Worm (Caenorhabditis elegans) whole organism, young adult: Measurements from ENCODE around the gene M03A1.3.

Experiments used
- B0019.2 ChIP-seq: fragments of 200-800 bp; sonication (Bioruptor generic); conservative IDR thresholded peaks from 2 replicates; pipeline ENCODE4 v1.3.6; 2022; ENCODE audit warnings: missing genetic modification reagents, missing genetic modification characterization, missing compliant biosample characterization
- B0336.3 ChIP-seq: fragments of 200-800 bp; sonication (Bioruptor generic); IDR thresholded peaks from 2 replicates; pipeline ENCODE4 v1.3.6; 2022; ENCODE audit warnings: missing genetic modification characterization, missing compliant biosample characterization
- C06A6.2 ChIP-seq: fragments of 200-800 bp; sonication (Bioruptor generic); conservative IDR thresholded peaks from 2 replicates; pipeline ENCODE4 v1.3.6; 2022; ENCODE audit warnings: missing genetic modification characterization, missing compliant biosample characterization
- C17E4.6 ChIP-seq: fragments of 200-800 bp; sonication (Bioruptor generic); IDR thresholded peaks from 2 replicates; pipeline ENCODE4 v1.3.6; 2022; ENCODE audit warnings: missing genetic modification reagents, missing genetic modification characterization, missing compliant biosample characterization
- D2030.7 ChIP-seq: fragments of 200-800 bp; sonication (Bioruptor generic); IDR thresholded peaks from 2 replicates; pipeline ENCODE4 v1.3.6; 2022; ENCODE audit warnings: missing genetic modification reagents, missing genetic modification characterization, missing compliant biosample characterization
- F10E7.11 ChIP-seq: sonication (generic microtip); optimal IDR thresholded peaks from 2 replicates; lab custom pipeline; 2017; ENCODE audit warnings: mild to moderate bottlenecking, missing genetic modification characterization, moderate library complexity, missing compliant biosample characterization
- F23B12.7 ChIP-seq: sonication (generic microtip); optimal IDR thresholded peaks from 2 replicates; lab custom pipeline; 2017; ENCODE audit warnings: missing genetic modification characterization, mild to moderate bottlenecking, missing compliant biosample characterization, antibody characterized with exemption, moderate library complexity; ENCODE audit not compliant: insufficient read depth
- F57A8.1 ChIP-seq: fragments of 200-800 bp; sonication (Bioruptor generic); optimal IDR thresholded peaks from 2 replicates; lab custom pipeline; 2018; ENCODE audit warnings: mild to moderate bottlenecking, missing genetic modification characterization, moderate library complexity, missing compliant biosample characterization
- K12H6.12 ChIP-seq: fragments of 200-800 bp; sonication (Bioruptor generic); optimal IDR thresholded peaks from 2 replicates; lab custom pipeline; 2018; ENCODE audit warnings: mild to moderate bottlenecking, missing genetic modification characterization, missing compliant biosample characterization
- T07F8.4 ChIP-seq: sonication (generic microtip); optimal IDR thresholded peaks from 2 replicates; lab custom pipeline; 2016; ENCODE audit warnings: mild to moderate bottlenecking, missing genetic modification characterization, moderate library complexity, missing compliant biosample characterization
- Y67H2A.10 ChIP-seq: fragments of 200-800 bp; sonication (Bioruptor generic); conservative IDR thresholded peaks from 2 replicates; pipeline ENCODE4 v1.3.6; 2022; ENCODE audit warnings: missing genetic modification reagents, missing genetic modification characterization, missing compliant biosample characterization
- Y79H2A.3 ChIP-seq: fragments of 200-800 bp; sonication (Bioruptor generic); conservative IDR thresholded peaks from 2 replicates; pipeline ENCODE4 v1.3.6; 2022; ENCODE audit warnings: missing genetic modification reagents, missing genetic modification characterization, missing compliant biosample characterization
- akir-1 ChIP-seq: fragments of 200-800 bp; sonication (Bioruptor generic); optimal IDR thresholded peaks from 2 replicates; lab custom pipeline; 2018; ENCODE audit warnings: mild to moderate bottlenecking, missing genetic modification characterization, moderate library complexity, missing compliant biosample characterization
- ama-1 ChIP-seq, 3 experiments: fragments of 150-350 bp in 1 of 3; sonication (generic microtip) in 2 of 3; optimal IDR thresholded peaks; 2 replicates each; lab custom pipeline; 2014 to 2018; ENCODE audit warnings: missing biosample characterization in 2 of 3, missing genetic modification characterization in 2 of 3, missing genetic modification reagents in 2 of 3
- aptf-2 ChIP-seq: fragments of 200-800 bp; sonication (Bioruptor generic); conservative IDR thresholded peaks from 2 replicates; pipeline ENCODE4 v1.3.6; 2022; ENCODE audit warnings: missing genetic modification reagents, missing genetic modification characterization, missing compliant biosample characterization
- aptf-3 ChIP-seq: fragments of 200-800 bp; sonication (Bioruptor generic); IDR thresholded peaks from 2 replicates; pipeline ENCODE4 v1.3.6; 2022; ENCODE audit warnings: missing genetic modification characterization, missing compliant biosample characterization
- attf-5 ChIP-seq: fragments of 200-800 bp; sonication (Bioruptor generic); optimal IDR thresholded peaks from 2 replicates; lab custom pipeline; 2018; ENCODE audit warnings: mild to moderate bottlenecking, missing genetic modification characterization, missing compliant biosample characterization
- bed-1 ChIP-seq: fragments of 200-800 bp; sonication (Bioruptor generic); IDR thresholded peaks from 2 replicates; pipeline ENCODE4 v1.3.6; 2022; ENCODE audit warnings: missing genetic modification reagents, missing genetic modification characterization, missing compliant biosample characterization
- ceh-27 ChIP-seq: fragments of 200-800 bp; sonication (Bioruptor generic); optimal IDR thresholded peaks from 2 replicates; lab custom pipeline; 2018; ENCODE audit warnings: mild to moderate bottlenecking, missing genetic modification characterization, moderate library complexity, missing compliant biosample characterization
- ceh-40 ChIP-seq: fragments of 200-800 bp; sonication (Bioruptor generic); IDR thresholded peaks from 2 replicates; pipeline ENCODE4 v1.3.6; 2022; ENCODE audit warnings: missing genetic modification characterization, missing compliant biosample characterization
- ceh-79 ChIP-seq: sonication (generic microtip); optimal IDR thresholded peaks from 2 replicates; lab custom pipeline; 2017; ENCODE audit warnings: mild to moderate bottlenecking, missing genetic modification characterization, missing compliant biosample characterization
- efl-1 ChIP-seq: fragments of 150-350 bp; optimal IDR thresholded peaks from 2 replicates; lab custom pipeline; 2014; ENCODE audit warnings: missing biosample characterization, missing genetic modification reagents, missing genetic modification characterization
- egl-44 ChIP-seq: fragments of 200-800 bp; sonication (Bioruptor generic); IDR thresholded peaks from 2 replicates; pipeline ENCODE4 v1.3.6; 2022; ENCODE audit warnings: missing genetic modification reagents, missing genetic modification characterization, missing compliant biosample characterization
- gei-17 ChIP-seq: fragments of 200-800 bp; sonication (Bioruptor generic); optimal IDR thresholded peaks from 2 replicates; lab custom pipeline; 2018; ENCODE audit warnings: mild to moderate bottlenecking, missing genetic modification characterization, missing compliant biosample characterization
- hlh-12 ChIP-seq: sonication (generic microtip); optimal IDR thresholded peaks from 2 replicates; lab custom pipeline; 2016; ENCODE audit warnings: missing genetic modification characterization, missing compliant biosample characterization
- hmg-20 ChIP-seq: fragments of 200-800 bp; sonication (Bioruptor generic); IDR thresholded peaks from 2 replicates; pipeline ENCODE4 v1.3.6; 2022; ENCODE audit warnings: missing genetic modification reagents, missing genetic modification characterization, missing compliant biosample characterization
- hrde-1 ChIP-seq: sonication (generic microtip); optimal IDR thresholded peaks from 2 replicates; lab custom pipeline; 2016; ENCODE audit warnings: missing genetic modification characterization, mild to moderate bottlenecking, missing compliant biosample characterization, moderate library complexity, missing genotype, missing genetic modification reagents, borderline replicate concordance
- hsf-1 ChIP-seq: fragments of 200-800 bp; sonication (Bioruptor generic); IDR thresholded peaks from 2 replicates; pipeline ENCODE4 v1.3.6; 2022; ENCODE audit warnings: missing genetic modification reagents, missing genetic modification characterization, missing compliant biosample characterization
- lag-1 ChIP-seq: fragments of 200-800 bp; sonication (Bioruptor generic); IDR thresholded peaks from 2 replicates; pipeline ENCODE4 v1.3.6; 2022; ENCODE audit warnings: missing genetic modification reagents, missing genetic modification characterization, missing compliant biosample characterization
- lin-35 ChIP-seq, 3 experiments: fragments of 150-350 bp in 2 of 3; sonication (generic microtip) in 1 of 3; optimal IDR thresholded peaks; 2 replicates each; lab custom pipeline; 2014 to 2018; ENCODE audit warnings: missing biosample characterization in 3 of 3, missing genetic modification characterization in 3 of 3, missing genetic modification reagents in 3 of 3
- lin-54 ChIP-seq: fragments of 200-800 bp; sonication (Bioruptor generic); optimal IDR thresholded peaks from 2 replicates; lab custom pipeline; 2018; ENCODE audit warnings: mild to moderate bottlenecking, missing genetic modification characterization, missing compliant biosample characterization
- lir-1 ChIP-seq: fragments of 200-800 bp; sonication (Bioruptor generic); conservative IDR thresholded peaks from 2 replicates; pipeline ENCODE4 v1.3.6; 2022; ENCODE audit warnings: missing genetic modification reagents, missing genetic modification characterization, missing compliant biosample characterization
- madf-3 ChIP-seq: fragments of 200-800 bp; sonication (Bioruptor generic); IDR thresholded peaks from 2 replicates; pipeline ENCODE4 v1.3.6; 2022; ENCODE audit warnings: missing genetic modification reagents, missing genetic modification characterization, missing compliant biosample characterization
- mxl-1 ChIP-seq: sonication (generic microtip); optimal IDR thresholded peaks from 2 replicates; lab custom pipeline; 2016; ENCODE audit warnings: missing genetic modification characterization, missing compliant biosample characterization
- nhr-27 ChIP-seq: fragments of 200-800 bp; sonication (Bioruptor generic); optimal IDR thresholded peaks from 2 replicates; lab custom pipeline; 2018; ENCODE audit warnings: mild to moderate bottlenecking, missing genetic modification characterization, moderate library complexity, missing compliant biosample characterization
- nhr-80 ChIP-seq: sonication (generic microtip); optimal IDR thresholded peaks from 2 replicates; lab custom pipeline; 2016; ENCODE audit warnings: missing genetic modification characterization, missing compliant biosample characterization
- rcor-1 ChIP-seq: fragments of 200-800 bp; sonication (Bioruptor generic); IDR thresholded peaks from 2 replicates; pipeline ENCODE4 v1.3.6; 2022; ENCODE audit warnings: missing genetic modification reagents, missing genetic modification characterization, missing compliant biosample characterization
- repo-1 ChIP-seq: sonication (generic microtip); optimal IDR thresholded peaks from 2 replicates; lab custom pipeline; 2017; ENCODE audit warnings: mild to moderate bottlenecking, missing genetic modification characterization, missing compliant biosample characterization
- sdz-38 ChIP-seq: sonication (generic microtip); optimal IDR thresholded peaks from 2 replicates; lab custom pipeline; 2016; ENCODE audit warnings: missing genotype, missing genetic modification characterization, missing compliant biosample characterization
- sea-2 ChIP-seq: fragments of 200-800 bp; sonication (Bioruptor generic); IDR thresholded peaks from 2 replicates; pipeline ENCODE4 v1.3.6; 2022; ENCODE audit warnings: missing genetic modification characterization, missing compliant biosample characterization
- snpc-1.3 ChIP-seq: sonication (generic microtip); optimal IDR thresholded peaks from 2 replicates; lab custom pipeline; 2017; ENCODE audit warnings: missing genetic modification characterization, mild to moderate bottlenecking, missing compliant biosample characterization, antibody characterized with exemption, moderate library complexity, missing genotype, missing genetic modification reagents; ENCODE audit not compliant: insufficient read depth
- snpc-3.4 ChIP-seq: sonication (generic microtip); optimal IDR thresholded peaks from 2 replicates; lab custom pipeline; 2017; ENCODE audit warnings: missing genetic modification characterization, mild to moderate bottlenecking, missing compliant biosample characterization, antibody characterized with exemption, moderate library complexity, missing genotype, missing genetic modification reagents
- tbx-9 ChIP-seq: sonication (generic microtip); optimal IDR thresholded peaks from 2 replicates; lab custom pipeline; 2016; ENCODE audit warnings: borderline replicate concordance, missing genetic modification characterization, inconsistent platforms, missing compliant biosample characterization
- xnd-1 ChIP-seq: sonication (generic microtip); optimal IDR thresholded peaks from 2 replicates; lab custom pipeline; 2016; ENCODE audit warnings: missing genotype, missing genetic modification reagents, missing genetic modification characterization, missing compliant biosample characterization
- zfh-2 ChIP-seq: fragments of 200-800 bp; sonication (Bioruptor generic); conservative IDR thresholded peaks from 2 replicates; pipeline ENCODE4 v1.3.6; 2022; ENCODE audit warnings: missing genetic modification reagents, missing genetic modification characterization, missing compliant biosample characterization
- ztf-22 ChIP-seq: fragments of 200-800 bp; sonication (Bioruptor generic); optimal IDR thresholded peaks from 2 replicates; lab custom pipeline; 2018; ENCODE audit warnings: mild to moderate bottlenecking, missing genetic modification characterization, moderate library complexity, missing compliant biosample characterization
- ztf-25 ChIP-seq: fragments of 200-800 bp; sonication (Bioruptor generic); IDR thresholded peaks from 2 replicates; pipeline ENCODE4 v1.3.6; 2022; ENCODE audit warnings: missing genetic modification reagents, missing genetic modification characterization, missing compliant biosample characterization

Gene M03A1.3

ce11 chrII:4590086-4590485 is 32.5 kb downstream of the M03A1.3 start:
- TF ChIP-seq T07F8.4 (tag; lab: Kevin White, UChicago) = no peak
- TF ChIP-seq aptf-2 (GFP tag; lab: Robert Waterston, UW) = no peak
- TF ChIP-seq ceh-27 (GFP tag; lab: Kevin White, UChicago) = no peak
- no peak for TF ChIP-seq F57A8.1 (GFP tag; lab: Kevin White, UChicago)
- no peak for TF ChIP-seq repo-1 (tag; lab: Kevin White, UChicago)
- 0 out of 2 replicates have a peak, but pooled peaks have one; percentile 13 for TF ChIP-seq hsf-1 (GFP tag; lab: Robert Waterston, UW)
- TF ChIP-seq hrde-1 (tag; lab: Kevin White, UChicago) = no peak
- no peak for TF ChIP-seq nhr-27 (tag; lab: Kevin White, UChicago)
- no peak for TF ChIP-seq snpc-1.3 (tag; lab: Kevin White, UChicago)
- no peak for TF ChIP-seq ama-1 (optimal IDR thresholded peaks at IDR 0.05; lab: Kevin White, UChicago)
- TF ChIP-seq ama-1 (GFP tag; optimal IDR thresholded peaks at IDR 0.05; lab: Kevin White, UChicago) = no peak
- TF ChIP-seq lag-1 (GFP tag; lab: Robert Waterston, UW) = no peak
- TF ChIP-seq xnd-1 (tag; lab: Kevin White, UChicago) = no peak
- no peak for TF ChIP-seq tbx-9 (tag; lab: Kevin White, UChicago)
- TF ChIP-seq sea-2 (GFP tag; lab: Robert Waterston, UW) = no peak
- peak; percentile 57 for TF ChIP-seq zfh-2
- TF ChIP-seq Y79H2A.3 (GFP tag; lab: Robert Waterston, UW) = no peak
- TF ChIP-seq ztf-22 (GFP tag; lab: Kevin White, UChicago) = no peak
- no peak for TF ChIP-seq B0336.3 (GFP tag; lab: Robert Waterston, UW)
- TF ChIP-seq gei-17 (GFP tag; lab: Kevin White, UChicago) = no peak
- TF ChIP-seq lin-35 (GFP tag; optimal IDR thresholded peaks at IDR 0.05; lab: Kevin White, UChicago) = no peak
- no peak for TF ChIP-seq ceh-40 (GFP tag; lab: Robert Waterston, UW)
- no peak for TF ChIP-seq hlh-12 (tag; lab: Kevin White, UChicago)
- TF ChIP-seq madf-3 (GFP tag; lab: Robert Waterston, UW) = 0 out of 2 replicates have a peak, but pooled peaks have one; percentile 5
- TF ChIP-seq C06A6.2 (GFP tag; lab: Robert Waterston, UW) = no peak
- TF ChIP-seq mxl-1 (tag; lab: Kevin White, UChicago) = no peak
- TF ChIP-seq attf-5 (GFP tag; lab: Kevin White, UChicago) = no peak
- TF ChIP-seq, all 124 proteins: peak for 3

- TF ChIP-seq aptf-3 (GFP tag; lab: Robert Waterston, UW) (0 out of 2 replicates have a peak, but pooled peaks have one; percentile 42), C17E4.6 (GFP tag; lab: Robert Waterston, UW) (no peak), ceh-40 (GFP tag; lab: Robert Waterston, UW) (no peak), lir-1 (GFP tag; lab: Robert Waterston, UW) (no peak), efl-1 (GFP tag; lab: Kevin White, UChicago) (no peak), akir-1 (GFP tag; lab: Kevin White, UChicago) (no peak), K12H6.12 (tag; lab: Kevin White, UChicago) (no peak), Y67H2A.10 (GFP tag; lab: Robert Waterston, UW) (0 out of 2 replicates have a peak, but pooled peaks have one; percentile 5), D2030.7 (no peak), egl-44 (no peak), F10E7.11 (tag; lab: Kevin White, UChicago) (no peak), sdz-38 (tag; lab: Kevin White, UChicago) (no peak), ztf-22 (GFP tag; lab: Kevin White, UChicago) (no peak), lin-54 (GFP tag; lab: Kevin White, UChicago) (peak; percentile 44), B0019.2 (no peak), nhr-80 (tag; lab: Kevin White, UChicago) (no peak), bed-1 (GFP tag; lab: Robert Waterston, UW) (no peak), zfh-2 (no peak), snpc-3.4 (no peak), ceh-79 (tag; lab: Kevin White, UChicago) (no peak), ztf-25 (peak; percentile 71; the same call in 1 of the 2 replicates), F23B12.7 (tag; lab: Kevin White, UChicago) (no peak), rcor-1 (GFP tag; lab: Robert Waterston, UW) (no peak), hmg-20 (no peak)
Measured at ce11 chrII:4590660-4591059, 33.1 kb downstream of the M03A1.3 start.
